Worm (Caenorhabditis elegans) whole organism, L4 larva: ENCODE measurements around the gene pycr-1.

ENCODE experiments used
- F44E2.7 ChIP-seq: fragments of 200-800 bp; sonication (Bioruptor generic); IDR thresholded peaks from 2 replicates; pipeline ENCODE4 v2.1.2; 2022; ENCODE audit warnings: missing genetic modification characterization, missing compliant biosample characterization
- R02D3.7 ChIP-seq: fragments of 150-350 bp; sonication (generic microtip); optimal IDR thresholded peaks from 3 replicates; lab custom pipeline; 2014; ENCODE audit warnings: missing biosample characterization, missing genetic modification characterization
- aha-1 ChIP-seq: fragments of 150-350 bp; peaks from one replicate; lab custom pipeline; 2014; ENCODE audit warnings: missing biosample characterization, missing genetic modification characterization
- fos-1 ChIP-seq: fragments of 150-350 bp; optimal IDR thresholded peaks from 2 replicates; lab custom pipeline; 2014; ENCODE audit warnings: missing biosample characterization, missing genetic modification characterization
- lin-29 ChIP-seq: fragments of 200-800 bp; sonication (Bioruptor generic); IDR thresholded peaks from 2 replicates; pipeline ENCODE4 v1.3.6; 2022; ENCODE audit warnings: missing genetic modification reagents, missing genetic modification characterization, missing compliant biosample characterization
- lsy-2 ChIP-seq, 2 experiments: fragments of 150-350 bp in 1 of 2; sonication (generic microtip) in 1 of 2; optimal IDR thresholded peaks; 2 replicates each; lab custom pipeline; 2014 to 2017; ENCODE audit warnings: missing biosample characterization in 2 of 2, missing genetic modification characterization in 2 of 2
- madf-9 ChIP-seq: fragments of 200-800 bp; sonication (Bioruptor generic); conservative IDR thresholded peaks from 2 replicates; pipeline ENCODE4 v1.3.6; 2022; ENCODE audit warnings: missing genetic modification reagents, missing genetic modification characterization, missing compliant biosample characterization
- mdt-29 ChIP-seq: fragments of 200-800 bp; sonication (Bioruptor generic); IDR thresholded peaks from 2 replicates; pipeline ENCODE4 v1.3.6; 2022; ENCODE audit warnings: missing genetic modification reagents, missing genetic modification characterization, missing compliant biosample characterization
- nhr-102 ChIP-seq: sonication (generic microtip); optimal IDR thresholded peaks from 2 replicates; lab custom pipeline; 2016; ENCODE audit warnings: mild to moderate bottlenecking, missing genetic modification characterization, moderate library complexity, missing compliant biosample characterization
- nhr-11 ChIP-seq: fragments of 150-350 bp; optimal IDR thresholded peaks from 2 replicates; lab custom pipeline; 2014; ENCODE audit warnings: missing biosample characterization, missing genetic modification characterization
- nhr-76 ChIP-seq: fragments of 150-350 bp; optimal IDR thresholded peaks from 2 replicates; lab custom pipeline; 2014; ENCODE audit warnings: missing biosample characterization, missing genetic modification characterization
- unc-39 ChIP-seq: sonication (generic microtip); optimal IDR thresholded peaks from 2 replicates; lab custom pipeline; 2017; ENCODE audit warnings: missing biosample characterization, missing genetic modification characterization
- unc-62 ChIP-seq, 3 experiments: fragments of 150-350 bp in 1 of 3; sonication (generic microtip); optimal IDR thresholded peaks in 2 of 3; peaks in 1 of 3; 1 replicate in 1 of 3; 2 replicates in 2 of 3; lab custom pipeline; 2014 to 2017; ENCODE audit warnings: missing biosample characterization in 3 of 3, missing genetic modification characterization in 3 of 3, missing genetic modification reagents in 3 of 3, missing genotype in 1 of 3

ce11 chrX:12141051-12141450 lies 5.6 kb upstream of the pycr-1 start, which contains the start of gene lyst-1:
- TF ChIP-seq aha-1 (tag; lab: Kevin White, UChicago) (no peak), lin-29 (GFP tag; lab: Robert Waterston, UW) (no peak), R02D3.7 (tag; lab: Kevin White, UChicago) (no peak), nhr-11 (no peak), unc-62 (GFP tag; optimal IDR thresholded peaks at IDR 0.05 in 1 of 2; lab: Kevin White, UChicago) (no peak), unc-62 (tag; optimal IDR thresholded peaks at IDR 0.05; lab: Kevin White, UChicago) (no peak), nhr-102 (no peak), madf-9 (GFP tag; lab: Robert Waterston, UW) (no peak), nhr-76 (tag; lab: Kevin White, UChicago) (no peak), lsy-2 (tag; optimal IDR thresholded peaks at IDR 0.05; lab: Kevin White, UChicago) (no peak), unc-39 (tag; lab: Kevin White, UChicago) (no peak), mdt-29 (GFP tag; lab: Robert Waterston, UW) (no peak), fos-1 (tag; lab: Kevin White, UChicago) (no peak), F44E2.7 (no peak)
